Worm (Caenorhabditis elegans): ENCODE data around the gene Y73B6BL.31.

ce11 chrIV:6464005-6464404, 22.3 kb downstream of the Y73B6BL.31 start, which contains the start of gene acr-25:
- no peak for TF ChIP-seq T22C8.4 (GFP tag; IDR thresholded peaks at IDR 0.05)
- TF ChIP-seq cog-1 (tag; optimal IDR thresholded peaks at IDR 0.05), result no peak
- TF ChIP-seq ztf-23 (GFP tag; IDR thresholded peaks at IDR 0.05), result no peak
- no peak for TF ChIP-seq flt-1 (GFP tag; IDR thresholded peaks at IDR 0.05)
- TF ChIP-seq med-1 (GFP tag; optimal IDR thresholded peaks at IDR 0.05; ENCODE audit: insufficient read depth), result no peak
